Worm (Caenorhabditis elegans) whole organism, early embryonic: ENCODE measurements around the gene C16B8.3.

ENCODE experiments used
- ama-1 ChIP-seq: fragments of 150-350 bp; optimal IDR thresholded peaks from 2 replicates; lab custom pipeline; 2014
- hnd-1 ChIP-seq: sonication (generic microtip); optimal IDR thresholded peaks from 2 replicates; lab custom pipeline; 2016; ENCODE audit warnings: missing genetic modification characterization, missing compliant biosample characterization
- pes-1 ChIP-seq: fragments of 200-800 bp; sonication (Bioruptor generic); IDR thresholded peaks from 2 replicates; pipeline ENCODE4 v1.3.6; 2022; ENCODE audit warnings: missing genetic modification reagents, missing genetic modification characterization, missing compliant biosample characterization

ce11 chrX:3982370-3982769 lies 13.9 kb upstream of the C16B8.3 start:
- TF ChIP-seq hnd-1: no peak
- no peak for TF ChIP-seq ama-1
- TF ChIP-seq pes-1 (GFP tag; lab: Robert Waterston, UW): no peak
